Fruit fly (Drosophila melanogaster): ENCODE measurements around the gene Swip-1.

DNA sequence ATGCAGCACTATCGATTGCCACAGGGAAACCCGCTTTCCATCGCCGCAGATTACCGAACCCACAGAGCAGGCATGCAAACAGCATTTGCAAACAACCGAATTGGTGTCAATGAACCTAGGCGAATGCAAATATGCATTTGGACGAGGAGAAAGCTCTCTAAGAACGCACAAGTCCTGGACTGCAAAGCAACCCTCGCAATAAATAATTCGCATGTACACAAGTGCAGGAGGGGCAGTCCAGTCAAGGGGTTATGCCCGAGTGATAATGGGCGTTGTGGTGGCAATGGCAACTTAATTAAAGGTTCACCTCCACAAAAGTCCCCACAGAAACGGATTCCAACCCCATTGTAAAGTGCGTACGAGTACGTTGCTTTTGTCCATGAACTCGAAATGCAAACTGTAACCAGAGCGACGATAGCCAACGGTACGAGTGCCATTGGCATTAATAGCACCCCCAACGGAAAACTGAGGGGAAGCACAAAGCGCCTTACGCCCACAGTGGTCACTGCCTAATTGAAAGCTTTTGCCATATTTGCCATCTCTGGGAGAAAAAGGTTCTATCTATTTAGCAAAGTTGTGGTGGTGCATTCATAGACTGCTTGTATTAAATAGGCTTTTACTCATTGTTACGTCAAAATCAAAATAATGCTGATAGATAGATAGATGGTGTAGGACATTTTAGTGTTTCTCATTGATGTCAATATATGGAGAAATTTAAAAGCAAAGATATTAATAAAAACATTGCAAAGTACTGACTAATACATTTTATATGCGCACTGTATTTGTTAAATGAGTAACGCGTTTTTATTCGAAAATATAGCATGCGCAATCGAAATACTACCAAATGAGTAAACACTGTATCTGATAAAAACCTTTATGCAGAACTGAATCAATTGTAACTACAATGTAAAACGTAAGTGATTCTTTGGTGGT is 4.0 kb downstream of the Swip-1 start:
- TF ChIP-seq CG17806 (tag; optimal IDR thresholded peaks at IDR 0.05) (no peak), CG12605 (GFP tag; IDR thresholded peaks at IDR 0.05) (no peak), CG34367 (tag; optimal IDR thresholded peaks at IDR 0.05) (no peak)
